Fruit fly (Drosophila melanogaster): Measurements from ENCODE around the gene Edem2.

The Edem2 gene

DNA sequence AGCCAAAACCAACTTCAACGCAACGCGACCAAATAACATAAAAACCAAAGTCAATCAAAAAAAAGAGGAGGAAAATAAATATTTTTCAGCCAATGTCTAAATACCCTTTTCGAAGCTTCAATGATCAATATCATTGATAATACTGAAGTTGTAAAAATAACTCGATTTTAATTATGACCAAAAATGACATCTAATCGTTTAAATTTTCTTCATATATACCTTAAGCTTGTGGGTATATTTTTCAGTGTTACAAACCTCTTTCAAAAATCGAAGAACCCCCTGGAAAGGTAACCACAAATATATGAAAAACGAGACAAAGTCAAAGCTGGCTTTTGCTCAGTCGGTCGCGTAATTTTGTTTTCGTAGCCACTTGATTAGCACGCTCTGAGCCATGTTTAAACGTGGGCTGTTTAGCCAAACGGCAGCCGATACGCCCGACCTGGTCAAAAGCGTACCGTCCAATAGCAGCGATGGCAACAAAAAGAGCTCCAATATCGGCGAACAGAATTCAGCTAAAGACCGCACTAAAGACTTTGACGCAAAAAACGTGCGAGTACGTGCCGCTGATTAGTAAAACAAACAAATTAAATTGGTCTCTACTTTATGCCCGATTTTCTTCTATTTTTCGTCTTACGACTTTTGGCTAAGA, 46.8 kb upstream of the Edem2 start (continued):
- TF ChIP-seq CG1647 (GFP tag; optimal IDR thresholded peaks at IDR 0.05) (peak; percentile 45), CG6765 (GFP tag; optimal IDR thresholded peaks at IDR 0.05) (peak; percentile 74), CG4424 (GFP tag; optimal IDR thresholded peaks at IDR 0.05) (peak; percentile 74), jigr1 (GFP tag; IDR thresholded peaks at IDR 0.05) (peak; percentile 68; the same call in 1 of the 3 replicates), CG30431 (GFP tag; optimal IDR thresholded peaks at IDR 0.05) (no peak), her (GFP tag; optimal IDR thresholded peaks at IDR 0.05) (peak; percentile 84), CG18476 (GFP tag; optimal IDR thresholded peaks at IDR 0.05) (peak; percentile 60), CG11696 (GFP tag; IDR thresholded peaks at IDR 0.05) (peak; percentile 68), lola (GFP tag; optimal IDR thresholded peaks at IDR 0.05) (no peak), CG4404 (GFP tag; IDR thresholded peaks at IDR 0.05) (peak; percentile 44; the same call in 1 of the 2 replicates), CG7786 (GFP tag; optimal IDR thresholded peaks at IDR 0.05) (peak; percentile 59), CG17361 (GFP tag; IDR thresholded peaks at IDR 0.05) (peak; percentile 82), CG2889 (GFP tag; IDR thresholded peaks at IDR 0.05) (0 out of 3 replicates have a peak, but pooled peaks have one; percentile 37), Mrtf (GFP tag; IDR thresholded peaks at IDR 0.05) (peak; percentile 80; the same call in 2 of the 3 replicates), ind (GFP tag; optimal IDR thresholded peaks at IDR 0.05) (peak; percentile 83), CG32532 (GFP tag; IDR thresholded peaks at IDR 0.05) (peak; percentile 91), E2f2 (GFP tag; IDR thresholded peaks at IDR 0.05) (peak; percentile 61), CG42726 (GFP tag; IDR thresholded peaks at IDR 0.05; ENCODE audit: partially characterized antibody) (no peak), phol (tag; optimal IDR thresholded peaks at IDR 0.05) (peak; percentile 72), CG30020 (tag; optimal IDR thresholded peaks at IDR 0.05) (no peak), CG6654 (GFP tag; optimal IDR thresholded peaks at IDR 0.05) (peak; percentile 41), Ets97D (GFP tag; optimal IDR thresholded peaks at IDR 0.05) (peak; percentile 19), yki (optimal IDR thresholded peaks at IDR 0.05) (no peak), vnd (GFP tag; IDR thresholded peaks at IDR 0.05; ENCODE audit: partially characterized antibody) (no peak), Deaf1 (tag; optimal IDR thresholded peaks at IDR 0.05) (peak; percentile 47), amos (GFP tag; IDR thresholded peaks at IDR 0.05; ENCODE audit: partially characterized antibody) (no peak), CG8359 (GFP tag; optimal IDR thresholded peaks at IDR 0.05; ENCODE audit: borderline replicate concordance) (no peak), CG4328 (GFP tag; optimal IDR thresholded peaks at IDR 0.05) (no peak), zen2 (GFP tag; IDR thresholded peaks at IDR 0.05; ENCODE audit: partially characterized antibody) (no peak), stc (GFP tag; IDR thresholded peaks at IDR 0.05) (peak; percentile 73), CG11723 (GFP tag; optimal IDR thresholded peaks at IDR 0.05) (peak; percentile 35), Ravus (GFP tag; IDR thresholded peaks at IDR 0.05) (peak; percentile 70), CG13123 (GFP tag; optimal IDR thresholded peaks at IDR 0.05) (peak; percentile 29), NK7.1 (GFP tag; optimal IDR thresholded peaks at IDR 0.05) (peak; percentile 28), Adf1 (GFP tag; IDR thresholded peaks at IDR 0.05) (peak; percentile 70), tio (GFP tag; optimal IDR thresholded peaks at IDR 0.05) (peak; percentile 45), run (tag; optimal IDR thresholded peaks at IDR 0.05) (peak; percentile 50), CG10321 (GFP tag; IDR thresholded peaks at IDR 0.05) (0 out of 2 replicates have a peak, but pooled peaks have one; percentile 14), CG3726 (GFP tag; IDR thresholded peaks at IDR 0.05) (0 out of 3 replicates have a peak, but pooled peaks have one; percentile 40), ap (GFP tag; IDR thresholded peaks at IDR 0.05) (peak; percentile 62), slbo (GFP tag; IDR thresholded peaks at IDR 0.05) (peak; percentile 91), CG8944 (GFP tag; optimal IDR thresholded peaks at IDR 0.05) (peak; percentile 48), CG12155 (GFP tag; optimal IDR thresholded peaks at IDR 0.05) (peak; percentile 66), Vsx1 (GFP tag; optimal IDR thresholded peaks at IDR 0.05) (no peak), sqz (GFP tag; optimal IDR thresholded peaks at IDR 0.05) (peak; percentile 71), CG17359 (tag; optimal IDR thresholded peaks at IDR 0.05) (peak; percentile 78), jumu (GFP tag; optimal IDR thresholded peaks at IDR 0.05) (peak; percentile 49), Kr (GFP tag; optimal IDR thresholded peaks at IDR 0.05) (no peak), CG3163 (GFP tag; optimal IDR thresholded peaks at IDR 0.05) (peak; percentile 38), CG7839 (tag; optimal IDR thresholded peaks at IDR 0.05) (peak; percentile 90)
